Fruit fly (Drosophila melanogaster): ENCODE results near the gene tzn.

The tzn gene

DNA sequence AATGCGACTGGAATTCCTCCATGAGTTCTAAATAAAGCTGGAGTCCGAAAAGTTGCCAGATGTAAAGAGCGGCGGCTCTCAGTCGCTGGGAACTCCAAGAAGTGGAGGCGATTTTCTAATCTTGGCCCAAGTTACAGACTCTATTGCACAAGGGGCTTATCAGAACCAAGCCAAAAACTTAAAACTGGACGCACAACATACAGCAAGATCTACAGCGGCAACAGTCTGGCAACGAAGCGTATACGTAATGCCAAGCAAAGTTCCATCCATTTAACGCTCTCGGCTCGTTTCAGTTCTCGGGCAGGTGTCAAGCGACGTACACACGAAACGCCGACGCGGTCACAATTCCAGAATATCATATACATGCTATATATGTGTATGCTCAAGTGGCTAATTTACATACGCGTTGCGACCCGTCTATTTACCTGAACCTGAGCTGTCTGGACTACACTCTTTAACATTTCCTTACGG is 39.4 kb downstream of the tzn start (continued):
- peak; percentile 55 for TF ChIP-seq sug (tag; optimal IDR thresholded peaks at IDR 0.05)
- TF ChIP-seq eve (GFP tag; optimal IDR thresholded peaks at IDR 0.05) = no peak
- TF ChIP-seq Vsx1 (GFP tag; optimal IDR thresholded peaks at IDR 0.05) = peak; percentile 24
- TF ChIP-seq CG8290 (GFP tag; optimal IDR thresholded peaks at IDR 0.05) = no peak
- peak in 1 of 2 experiments; percentile 1 for TF ChIP-seq CG8290 (tag; optimal IDR thresholded peaks at IDR 0.05)
- TF ChIP-seq CG10543 (GFP tag; optimal IDR thresholded peaks at IDR 0.05) = peak; percentile 38
- peak; percentile 70 for TF ChIP-seq Deaf1 (tag; optimal IDR thresholded peaks at IDR 0.05)
- peak in 1 of 2 experiments; percentile 89 for TF ChIP-seq Pdp1 (GFP tag; optimal IDR thresholded peaks at IDR 0.05)

- no peak for TF ChIP-seq dmrt11E (tag; optimal IDR thresholded peaks at IDR 0.05)
- peak; percentile 52 for TF ChIP-seq Xrp1 (GFP tag; IDR thresholded peaks at IDR 0.05)
- TF ChIP-seq tx (GFP tag; optimal IDR thresholded peaks at IDR 0.05) = peak; percentile 25
- no peak for TF ChIP-seq Ssrp (tag; optimal IDR thresholded peaks at IDR 0.05)
- TF ChIP-seq cad (GFP tag; optimal IDR thresholded peaks at IDR 0.05) = no peak
- peak; percentile 65 for TF ChIP-seq CG15514 (GFP tag; optimal IDR thresholded peaks at IDR 0.05)
- TF ChIP-seq lab (GFP tag; optimal IDR thresholded peaks at IDR 0.05) = no peak
- no peak for TF ChIP-seq CG6683 (GFP tag; optimal IDR thresholded peaks at IDR 0.05)
- peak; percentile 34; the same call in 1 of the 2 replicates for TF ChIP-seq Ptx1 (GFP tag; IDR thresholded peaks at IDR 0.05)
- TF ChIP-seq H15 (GFP tag; IDR thresholded peaks at IDR 0.05) = peak; percentile 38; the same call in 1 of the 3 replicates
- TF ChIP-seq Dip3 (GFP tag; optimal IDR thresholded peaks at IDR 0.05) = peak; percentile 30
- peak; percentile 67; the same call in 2 of the 3 replicates for TF ChIP-seq Dbx (GFP tag; IDR thresholded peaks at IDR 0.05)
- TF ChIP-seq mld (GFP tag; IDR thresholded peaks at IDR 0.05; ENCODE audit: partially characterized antibody) = peak; percentile 23; the same call in 1 of the 3 replicates
- TF ChIP-seq CG3995 (GFP tag; optimal IDR thresholded peaks at IDR 0.05) = peak; percentile 6
- TF ChIP-seq oc (tag; optimal IDR thresholded peaks at IDR 0.05) = peak; percentile 28
- TF ChIP-seq Max (GFP tag; optimal IDR thresholded peaks at IDR 0.05) = peak; percentile 58
- peak in 1 of 2 experiments; percentile 80 for TF ChIP-seq crp (GFP tag; optimal IDR thresholded peaks at IDR 0.05)
- TF ChIP-seq pfk (GFP tag; optimal IDR thresholded peaks at IDR 0.05) = no peak
- peak; percentile 46 for TF ChIP-seq CG30020 (tag; optimal IDR thresholded peaks at IDR 0.05)
- TF ChIP-seq Blimp-1 (GFP tag; optimal IDR thresholded peaks at IDR 0.05) = no peak
- TF ChIP-seq CG1647 (GFP tag; optimal IDR thresholded peaks at IDR 0.05) = peak; percentile 51
- no peak for TF ChIP-seq ab (GFP tag; optimal IDR thresholded peaks at IDR 0.05)
- TF ChIP-seq B-H2 (GFP tag; optimal IDR thresholded peaks at IDR 0.05) = peak; percentile 55
- peak; percentile 90 for TF ChIP-seq CG6791 (GFP tag; IDR thresholded peaks at IDR 0.05; ENCODE audit: partially characterized antibody)
- TF ChIP-seq MTF-1 (GFP tag; optimal IDR thresholded peaks at IDR 0.05; ENCODE audit: borderline replicate concordance) = no peak
- TF ChIP-seq CG2129 (GFP tag; IDR thresholded peaks at IDR 0.05; ENCODE audit: partially characterized antibody) = 0 out of 2 replicates have a peak, but pooled peaks have one; percentile 6
- TF ChIP-seq CG12071 (GFP tag; optimal IDR thresholded peaks at IDR 0.05) = no peak
- no peak for TF ChIP-seq BtbVII (GFP tag; optimal IDR thresholded peaks at IDR 0.05)
- TF ChIP-seq CG10543 (GFP tag; optimal IDR thresholded peaks at IDR 0.05) = no peak
- no peak for TF ChIP-seq CG15479 (GFP tag; optimal IDR thresholded peaks at IDR 0.05)
- TF ChIP-seq abd-A (tag; optimal IDR thresholded peaks at IDR 0.05) = no peak
- peak; percentile 8 for TF ChIP-seq ewg (GFP tag; optimal IDR thresholded peaks at IDR 0.05)
- TF ChIP-seq her (GFP tag; optimal IDR thresholded peaks at IDR 0.05) = peak; percentile 13
- no peak for TF ChIP-seq Hey (tag; optimal IDR thresholded peaks at IDR 0.05)
- no peak for TF ChIP-seq CG10209 (GFP tag; optimal IDR thresholded peaks at IDR 0.05)
- TF ChIP-seq B-H1 (GFP tag; IDR thresholded peaks at IDR 0.05) = no peak
- TF ChIP-seq CG13624 (GFP tag; optimal IDR thresholded peaks at IDR 0.05) = peak; percentile 48
- TF ChIP-seq sob (GFP tag; IDR thresholded peaks at IDR 0.05) = peak; percentile 75; the same call in 1 of the 2 replicates
- peak; percentile 74 for TF ChIP-seq BEAF-32 (GFP tag; optimal IDR thresholded peaks at IDR 0.05)
- no peak for TF ChIP-seq usp (GFP tag; optimal IDR thresholded peaks at IDR 0.05)
These were observed 43.1 kb downstream of the tzn start, which contains the start of the genes CSN3 and CG11456 for dm6 chr3L:20841465-20842109. CSN3 (minus strand) TSS chr3L:20841576. CG11456 (plus strand) TSS chr3L:20841987.
